Worm (Caenorhabditis elegans): ENCODE data around the gene best-7.

DNA sequence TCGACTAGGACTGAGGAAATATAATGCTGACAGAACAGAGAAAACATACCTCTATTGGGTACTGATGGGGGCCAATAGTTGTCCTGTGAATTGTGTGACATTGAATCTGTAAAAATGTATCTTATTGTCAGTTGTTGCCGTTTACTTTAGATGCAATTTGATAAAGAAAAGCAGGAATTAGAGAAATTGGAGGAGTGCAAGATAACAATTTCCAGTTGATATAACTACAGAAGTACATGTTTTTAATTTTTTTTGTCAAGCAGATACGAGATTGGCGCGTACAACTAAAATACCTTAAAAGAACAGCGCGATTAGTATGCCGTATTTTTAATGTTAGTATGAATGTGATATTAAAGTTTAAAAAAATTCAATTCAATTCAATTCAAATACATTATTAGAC is 12.1 kb downstream of the best-7 start, which contains the start of gene zip-6:
- TF ChIP-seq unc-62 (GFP tag; optimal IDR thresholded peaks at IDR 0.05) (no peak), skn-1 (tag; optimal IDR thresholded peaks at IDR 0.05) (no peak), lin-15B (tag; optimal IDR thresholded peaks at IDR 0.05) (no peak), sea-2 (GFP tag; optimal IDR thresholded peaks at IDR 0.05) (no peak), snpc-4 (tag; optimal IDR thresholded peaks at IDR 0.05) (no peak), nhr-12 (tag; optimal IDR thresholded peaks at IDR 0.05) (no peak), nhr-28 (tag; optimal IDR thresholded peaks at IDR 0.05) (no peak), nhr-237 (tag; optimal IDR thresholded peaks at IDR 0.05) (no peak), unc-39 (tag; optimal IDR thresholded peaks at IDR 0.05) (no peak)
